Worm (Caenorhabditis elegans) whole organism, L4 larva: Measurements from ENCODE around the gene K03B4.4.

ENCODE experiments used
- D1046.2 ChIP-seq: fragments of 200-800 bp; sonication (Bioruptor generic); IDR thresholded peaks from 2 replicates; pipeline ENCODE4 v1.3.6; 2022; ENCODE audit warnings: missing genetic modification characterization, missing compliant biosample characterization
- F49E8.2 ChIP-seq: sonication (generic microtip); optimal IDR thresholded peaks from 2 replicates; lab custom pipeline; 2016; ENCODE audit warnings: missing compliant biosample characterization, mild to moderate bottlenecking, missing genetic modification characterization, borderline replicate concordance
- T20F7.1 ChIP-seq: fragments of 200-800 bp; sonication (Bioruptor generic); optimal IDR thresholded peaks from 2 replicates; lab custom pipeline; 2018; ENCODE audit warnings: mild to moderate bottlenecking, missing genetic modification characterization, missing compliant biosample characterization
- Y75B8A.6 ChIP-seq: fragments of 200-800 bp; sonication (Bioruptor generic); IDR thresholded peaks from 2 replicates; pipeline ENCODE4 v1.3.6; 2022; ENCODE audit warnings: missing genetic modification reagents, missing genetic modification characterization, missing compliant biosample characterization
- aly-2 ChIP-seq: sonication (generic microtip); optimal IDR thresholded peaks from 2 replicates; lab custom pipeline; 2018; ENCODE audit warnings: missing biosample characterization, missing genetic modification characterization
- arid-1 ChIP-seq: fragments of 200-800 bp; sonication (Bioruptor generic); conservative IDR thresholded peaks from 2 replicates; pipeline ENCODE4 v1.3.6; 2022; ENCODE audit warnings: missing genetic modification reagents, missing genetic modification characterization, missing compliant biosample characterization
- ceh-20 ChIP-seq: fragments of 200-800 bp; sonication (Bioruptor generic); IDR thresholded peaks from 2 replicates; pipeline ENCODE4 v1.3.6; 2022; ENCODE audit warnings: missing genetic modification reagents, missing genetic modification characterization, missing compliant biosample characterization
- ceh-32 ChIP-seq: sonication (generic microtip); optimal IDR thresholded peaks from 2 replicates; lab custom pipeline; 2016; ENCODE audit warnings: mild to moderate bottlenecking, missing genetic modification characterization, missing compliant biosample characterization; ENCODE audit not compliant: poor library complexity
- cey-2 ChIP-seq: sonication (generic microtip); optimal IDR thresholded peaks from 3 replicates; lab custom pipeline; 2017; ENCODE audit warnings: missing genetic modification characterization, mild to moderate bottlenecking, missing compliant biosample characterization, antibody characterized with exemption, borderline replicate concordance; ENCODE audit not compliant: insufficient read depth
- ctbp-1 ChIP-seq: fragments of 200-800 bp; sonication (Bioruptor generic); IDR thresholded peaks from 2 replicates; pipeline ENCODE4 v1.3.6; 2022; ENCODE audit warnings: missing genetic modification reagents, missing genetic modification characterization, missing compliant biosample characterization
- daf-16 ChIP-seq, 3 experiments: sonication (generic microtip); optimal IDR thresholded peaks; 2 replicates each; lab custom pipeline; 2016 to 2017; ENCODE audit warnings: missing genetic modification characterization in 3 of 3, missing genetic modification reagents in 3 of 3, mild to moderate bottlenecking in 2 of 3, missing compliant biosample characterization in 2 of 3, missing biosample characterization in 1 of 3, moderate library complexity in 1 of 3
- dmd-6 ChIP-seq: fragments of 200-800 bp; sonication (Bioruptor generic); IDR thresholded peaks from 2 replicates; pipeline ENCODE4 v1.3.6; 2022; ENCODE audit warnings: missing genetic modification reagents, missing genetic modification characterization, missing compliant biosample characterization
- dmd-8 ChIP-seq: fragments of 200-800 bp; sonication (Bioruptor generic); IDR thresholded peaks from 2 replicates; pipeline ENCODE4 v1.3.6; 2022; ENCODE audit warnings: missing genetic modification characterization, missing compliant biosample characterization
- dmd-9 ChIP-seq: fragments of 200-800 bp; sonication (Bioruptor generic); IDR thresholded peaks from 2 replicates; pipeline ENCODE4 v1.3.6; 2022; ENCODE audit warnings: missing genetic modification reagents, missing genetic modification characterization, missing compliant biosample characterization
- dve-1 ChIP-seq: sonication (generic microtip); optimal IDR thresholded peaks from 2 replicates; lab custom pipeline; 2017; ENCODE audit warnings: antibody characterized with exemption, mild to moderate bottlenecking, missing genetic modification characterization, missing compliant biosample characterization; ENCODE audit not compliant: insufficient read depth
- hlh-11 ChIP-seq: fragments of 200-800 bp; sonication (Bioruptor generic); optimal IDR thresholded peaks from 2 replicates; lab custom pipeline; 2018; ENCODE audit warnings: mild to moderate bottlenecking, missing genetic modification characterization, missing compliant biosample characterization
- hlh-30 ChIP-seq: sonication (generic microtip); optimal IDR thresholded peaks from 2 replicates; lab custom pipeline; 2017; ENCODE audit warnings: antibody characterized with exemption, mild to moderate bottlenecking, missing genetic modification characterization, missing compliant biosample characterization; ENCODE audit not compliant: insufficient read depth
- jun-1 ChIP-seq: fragments of 150-350 bp; optimal IDR thresholded peaks from 2 replicates; lab custom pipeline; 2014; ENCODE audit warnings: missing biosample characterization, missing genetic modification reagents, missing genetic modification characterization
- lin-1 ChIP-seq: fragments of 200-800 bp; sonication (Bioruptor generic); IDR thresholded peaks from 2 replicates; pipeline ENCODE4 v1.3.6; 2022; ENCODE audit warnings: missing genetic modification reagents, missing genetic modification characterization, missing compliant biosample characterization
- lin-15B ChIP-seq: fragments of 150-350 bp; sonication (generic microtip); optimal IDR thresholded peaks from 3 replicates; lab custom pipeline; 2014; ENCODE audit warnings: missing biosample characterization, missing genetic modification characterization
- lin-29 ChIP-seq: fragments of 200-800 bp; sonication (Bioruptor generic); IDR thresholded peaks from 2 replicates; pipeline ENCODE4 v1.3.6; 2022; ENCODE audit warnings: missing genetic modification reagents, missing genetic modification characterization, missing compliant biosample characterization
- lin-38 ChIP-seq: fragments of 200-800 bp; sonication (Bioruptor generic); IDR thresholded peaks from 2 replicates; pipeline ENCODE4 v1.3.6; 2022; ENCODE audit warnings: missing genetic modification reagents, missing genetic modification characterization, missing compliant biosample characterization
- lsy-2 ChIP-seq, 2 experiments: fragments of 150-350 bp in 1 of 2; sonication (generic microtip) in 1 of 2; optimal IDR thresholded peaks; 2 replicates each; lab custom pipeline; 2014 to 2017; ENCODE audit warnings: missing biosample characterization in 2 of 2, missing genetic modification characterization in 2 of 2
- madf-5 ChIP-seq, 2 experiments: fragments of 200-800 bp; sonication (Bioruptor generic); IDR thresholded peaks; 2 replicates each; pipeline ENCODE4 v1.3.6; 2022; ENCODE audit warnings: missing compliant biosample characterization in 2 of 2, missing genetic modification characterization in 2 of 2
- mep-1 ChIP-seq: fragments of 150-350 bp; sonication (generic microtip); optimal IDR thresholded peaks from 3 replicates; lab custom pipeline; 2014; ENCODE audit warnings: missing biosample characterization, missing genetic modification characterization
- mxl-2 ChIP-seq: fragments of 200-800 bp; sonication (Bioruptor generic); conservative IDR thresholded peaks from 2 replicates; pipeline ENCODE4 v1.3.6; 2022; ENCODE audit warnings: missing genetic modification reagents, missing genetic modification characterization, missing compliant biosample characterization
- nhr-10 ChIP-seq: fragments of 150-350 bp; optimal IDR thresholded peaks from 2 replicates; lab custom pipeline; 2014; ENCODE audit warnings: missing biosample characterization, missing genetic modification characterization
- nhr-102 ChIP-seq: sonication (generic microtip); optimal IDR thresholded peaks from 2 replicates; lab custom pipeline; 2016; ENCODE audit warnings: mild to moderate bottlenecking, missing genetic modification characterization, moderate library complexity, missing compliant biosample characterization
- nhr-111 ChIP-seq: fragments of 200-800 bp; sonication (Bioruptor generic); optimal IDR thresholded peaks from 2 replicates; lab custom pipeline; 2018; ENCODE audit warnings: mild to moderate bottlenecking, missing genetic modification characterization, missing compliant biosample characterization
- nhr-237 ChIP-seq: sonication (generic microtip); optimal IDR thresholded peaks from 2 replicates; lab custom pipeline; 2017; ENCODE audit warnings: missing biosample characterization, missing genetic modification characterization
- nhr-25 ChIP-seq: sonication (generic microtip); optimal IDR thresholded peaks from 2 replicates; lab custom pipeline; 2017; ENCODE audit warnings: missing genetic modification characterization, mild to moderate bottlenecking, missing compliant biosample characterization, antibody characterized with exemption, moderate library complexity, borderline replicate concordance; ENCODE audit not compliant: insufficient read depth
- nhr-28 ChIP-seq: fragments of 150-350 bp; optimal IDR thresholded peaks from 2 replicates; lab custom pipeline; 2014; ENCODE audit warnings: missing biosample characterization, missing genetic modification characterization
- nhr-41 ChIP-seq: fragments of 200-800 bp; sonication (Bioruptor generic); IDR thresholded peaks from 2 replicates; pipeline ENCODE4 v1.3.6; 2022; ENCODE audit warnings: missing genetic modification reagents, missing genetic modification characterization, missing compliant biosample characterization
- nhr-42 ChIP-seq: fragments of 200-800 bp; sonication (Bioruptor generic); IDR thresholded peaks from 2 replicates; pipeline ENCODE4 v1.3.6; 2022; ENCODE audit warnings: missing genetic modification characterization, missing compliant biosample characterization
- pqm-1 ChIP-seq: sonication (generic microtip); optimal IDR thresholded peaks from 2 replicates; lab custom pipeline; 2017; ENCODE audit warnings: missing biosample characterization, missing genetic modification characterization
- sdz-12 ChIP-seq: fragments of 200-800 bp; sonication (Bioruptor generic); optimal IDR thresholded peaks from 2 replicates; lab custom pipeline; 2018; ENCODE audit warnings: mild to moderate bottlenecking, missing genetic modification characterization, missing compliant biosample characterization
- skn-1 ChIP-seq: fragments of 150-350 bp; optimal IDR thresholded peaks from 2 replicates; lab custom pipeline; 2014; ENCODE audit warnings: missing biosample characterization, missing genetic modification characterization
- spr-1 ChIP-seq: sonication (generic microtip); optimal IDR thresholded peaks from 2 replicates; lab custom pipeline; 2016; ENCODE audit warnings: mild to moderate bottlenecking, missing genetic modification characterization, missing compliant biosample characterization
- tag-97 ChIP-seq: fragments of 200-800 bp; sonication (Bioruptor generic); IDR thresholded peaks from 2 replicates; pipeline ENCODE4 v1.3.6; 2022; ENCODE audit warnings: missing genetic modification characterization, missing compliant biosample characterization
- tra-1 ChIP-seq: fragments of 200-800 bp; sonication (Bioruptor generic); IDR thresholded peaks from 2 replicates; pipeline ENCODE4 v1.3.6; 2022; ENCODE audit warnings: missing genetic modification reagents, missing genetic modification characterization, missing compliant biosample characterization
- unc-62 ChIP-seq, 3 experiments: fragments of 150-350 bp in 1 of 3; sonication (generic microtip); optimal IDR thresholded peaks in 2 of 3; peaks in 1 of 3; 1 replicate in 1 of 3; 2 replicates in 2 of 3; lab custom pipeline; 2014 to 2017; ENCODE audit warnings: missing biosample characterization in 3 of 3, missing genetic modification characterization in 3 of 3, missing genetic modification reagents in 3 of 3, missing genotype in 1 of 3
- vab-7 ChIP-seq: fragments of 200-800 bp; sonication (Bioruptor generic); IDR thresholded peaks from 2 replicates; pipeline ENCODE4 v1.3.6; 2022; ENCODE audit warnings: missing genetic modification reagents, missing genetic modification characterization, missing compliant biosample characterization
- ztf-7 ChIP-seq: fragments of 150-350 bp; optimal IDR thresholded peaks from 2 replicates; lab custom pipeline; 2014; ENCODE audit warnings: missing biosample characterization, missing genetic modification characterization

Gene K03B4.4

ce11 chrV:4637153-4637552 is 44.6 kb upstream of the K03B4.4 start:
- no peak for TF ChIP-seq tra-1 (GFP tag; lab: Robert Waterston, UW)
- no peak for TF ChIP-seq lin-15B (tag; lab: Kevin White, UChicago)
- TF ChIP-seq ceh-32 (tag; lab: Kevin White, UChicago): no peak

- TF ChIP-seq dve-1 (peak; percentile 64), tag-97 (no peak), nhr-10 (tag; lab: Kevin White, UChicago) (no peak), mep-1 (peak; percentile 23), sdz-12 (no peak), hlh-11 (peak; percentile 14), pqm-1 (peak; percentile 49), T20F7.1 (no peak), nhr-28 (peak; percentile 63), nhr-25 (tag; lab: Kevin White, UChicago) (no peak), daf-16 (GFP tag; optimal IDR thresholded peaks at IDR 0.05; lab: Kevin White, UChicago) (no peak), daf-16 (tag; optimal IDR thresholded peaks at IDR 0.05; lab: Kevin White, UChicago) (peak; percentile 69), dmd-8 (GFP tag; lab: Robert Waterston, UW) (no peak), cey-2 (tag; lab: Kevin White, UChicago) (no peak), spr-1 (tag; lab: Kevin White, UChicago) (no peak), hlh-30 (tag; lab: Kevin White, UChicago) (peak; percentile 58), arid-1 (no peak)
These were observed 41.1 kb upstream of the K03B4.4 start for ce11 chrV:4640501-4641150.

ce11 chrV:4642691-4643090 is 39.1 kb upstream of the K03B4.4 start, which contains the start of gene soc-1:
Gene soc-1, plus strand, starts transcription at chrV:4642952.
- TF ChIP-seq madf-5 (GFP tag; IDR thresholded peaks at IDR 0.05; lab: Robert Waterston, UW) (no peak), ztf-7 (tag; lab: Kevin White, UChicago) (peak; percentile 76), dve-1 (peak; percentile 8), Y75B8A.6 (GFP tag; lab: Robert Waterston, UW) (no peak)
- TF ChIP-seq, all 104 proteins: peak for 2

- TF ChIP-seq nhr-41 (GFP tag; lab: Robert Waterston, UW) (no peak), lin-38 (GFP tag; lab: Robert Waterston, UW) (no peak), mep-1 (no peak), lin-29 (no peak), hlh-30 (tag; lab: Kevin White, UChicago) (no peak), nhr-42 (GFP tag; lab: Robert Waterston, UW) (no peak), mxl-2 (no peak), nhr-111 (GFP tag; lab: Kevin White, UChicago) (no peak), unc-62 (GFP tag; optimal IDR thresholded peaks at IDR 0.05 in 1 of 2; lab: Kevin White, UChicago) (no peak), unc-62 (tag; optimal IDR thresholded peaks at IDR 0.05; lab: Kevin White, UChicago) (no peak), F49E8.2 (tag; lab: Kevin White, UChicago) (no peak), D1046.2 (no peak), ctbp-1 (GFP tag; lab: Robert Waterston, UW) (no peak), nhr-28 (no peak), vab-7 (GFP tag; lab: Robert Waterston, UW) (no peak), aly-2 (tag; lab: Kevin White, UChicago) (no peak), ceh-20 (GFP tag; lab: Robert Waterston, UW) (no peak), nhr-102 (tag; lab: Kevin White, UChicago) (peak; percentile 30), lin-1 (GFP tag; lab: Robert Waterston, UW) (no peak), nhr-25 (tag; lab: Kevin White, UChicago) (no peak), dmd-6 (GFP tag; lab: Robert Waterston, UW) (no peak), lsy-2 (tag; optimal IDR thresholded peaks at IDR 0.05; lab: Kevin White, UChicago) (no peak), nhr-237 (tag; lab: Kevin White, UChicago) (no peak), jun-1 (tag; lab: Kevin White, UChicago) (no peak), skn-1 (tag; lab: Kevin White, UChicago) (no peak), tag-97 (no peak), dmd-9 (GFP tag; lab: Robert Waterston, UW) (no peak)
These were observed 34.4 kb upstream of the K03B4.4 start for ce11 chrV:4647279-4647819.
